Worm (Caenorhabditis elegans) whole organism, late embryonic: ENCODE data around the gene ZK1290.13.

Experiments used
- C08G9.2 ChIP-seq: sonication (generic microtip); optimal IDR thresholded peaks from 2 replicates; lab custom pipeline; 2016; ENCODE audit warnings: mild to moderate bottlenecking, missing genetic modification characterization, moderate library complexity, missing compliant biosample characterization
- F13H6.1 ChIP-seq: sonication (generic microtip); optimal IDR thresholded peaks from 2 replicates; lab custom pipeline; 2016; ENCODE audit warnings: missing genetic modification characterization, missing compliant biosample characterization
- K02D7.2 ChIP-seq: sonication (generic microtip); optimal IDR thresholded peaks from 2 replicates; lab custom pipeline; 2017; ENCODE audit warnings: mild to moderate bottlenecking, missing genetic modification characterization, missing compliant biosample characterization
- T23F11.4 ChIP-seq: fragments of 200-800 bp; sonication (Bioruptor generic); optimal IDR thresholded peaks from 2 replicates; lab custom pipeline; 2018; ENCODE audit warnings: mild to moderate bottlenecking, missing genetic modification characterization, missing compliant biosample characterization
- Y22D7AL.16 ChIP-seq: sonication (generic microtip); optimal IDR thresholded peaks from 2 replicates; lab custom pipeline; 2016; ENCODE audit warnings: missing genetic modification characterization, missing compliant biosample characterization
- ahr-1 ChIP-seq: sonication (generic microtip); optimal IDR thresholded peaks from 2 replicates; lab custom pipeline; 2016; ENCODE audit warnings: missing genetic modification characterization, missing compliant biosample characterization
- ceh-14 ChIP-seq: sonication (generic microtip); optimal IDR thresholded peaks from 2 replicates; lab custom pipeline; 2016; ENCODE audit warnings: missing genotype, missing genetic modification characterization, missing compliant biosample characterization
- ceh-18 ChIP-seq: sonication (generic microtip); optimal IDR thresholded peaks from 2 replicates; lab custom pipeline; 2016; ENCODE audit warnings: missing genetic modification characterization, missing compliant biosample characterization
- ceh-19 ChIP-seq: fragments of 200-800 bp; sonication (Bioruptor generic); optimal IDR thresholded peaks from 2 replicates; lab custom pipeline; 2018; ENCODE audit warnings: mild to moderate bottlenecking, missing genetic modification characterization, missing compliant biosample characterization
- ceh-9 ChIP-seq: sonication (generic microtip); optimal IDR thresholded peaks from 2 replicates; lab custom pipeline; 2016; ENCODE audit warnings: mild to moderate bottlenecking, missing genetic modification characterization, inconsistent platforms, missing compliant biosample characterization
- dmd-4 ChIP-seq: sonication (generic microtip); optimal IDR thresholded peaks from 2 replicates; lab custom pipeline; 2016; ENCODE audit warnings: borderline replicate concordance, missing genetic modification characterization, missing compliant biosample characterization
- dve-1 ChIP-seq: sonication (generic microtip); optimal IDR thresholded peaks from 2 replicates; lab custom pipeline; 2017; ENCODE audit warnings: antibody characterized with exemption, mild to moderate bottlenecking, missing genetic modification characterization, missing compliant biosample characterization
- ets-4 ChIP-seq: sonication (generic microtip); optimal IDR thresholded peaks from 2 replicates; lab custom pipeline; 2016; ENCODE audit warnings: missing genetic modification characterization, missing compliant biosample characterization
- eyg-1 ChIP-seq: sonication (generic microtip); optimal IDR thresholded peaks from 2 replicates; lab custom pipeline; 2016; ENCODE audit warnings: missing genotype, missing genetic modification characterization, missing compliant biosample characterization
- fax-1 ChIP-seq: sonication (generic microtip); optimal IDR thresholded peaks from 2 replicates; lab custom pipeline; 2016; ENCODE audit warnings: missing genotype, missing genetic modification characterization, missing compliant biosample characterization
- fkh-10 ChIP-seq: fragments of 150-350 bp; optimal IDR thresholded peaks from 2 replicates; lab custom pipeline; 2014; ENCODE audit warnings: missing biosample characterization, missing genetic modification reagents, missing genetic modification characterization
- gmeb-2 ChIP-seq: sonication (generic microtip); optimal IDR thresholded peaks from 2 replicates; lab custom pipeline; 2016; ENCODE audit warnings: missing genetic modification characterization, inconsistent platforms, missing compliant biosample characterization
- hlh-6 ChIP-seq: sonication (generic microtip); optimal IDR thresholded peaks from 2 replicates; lab custom pipeline; 2016; ENCODE audit warnings: missing genotype, missing genetic modification characterization, missing compliant biosample characterization
- lim-6 ChIP-seq: sonication (generic microtip); optimal IDR thresholded peaks from 2 replicates; lab custom pipeline; 2016; ENCODE audit warnings: missing genetic modification characterization, missing compliant biosample characterization
- lin-11 ChIP-seq: fragments of 200-800 bp; sonication (Bioruptor generic); optimal IDR thresholded peaks from 2 replicates; lab custom pipeline; 2018; ENCODE audit warnings: mild to moderate bottlenecking, missing genetic modification characterization, missing compliant biosample characterization
- nhr-232 ChIP-seq: sonication (generic microtip); optimal IDR thresholded peaks from 2 replicates; lab custom pipeline; 2016; ENCODE audit warnings: missing genetic modification characterization, missing compliant biosample characterization
- odd-2 ChIP-seq: sonication (generic microtip); optimal IDR thresholded peaks from 2 replicates; lab custom pipeline; 2017; ENCODE audit warnings: antibody characterized with exemption, mild to moderate bottlenecking, missing genetic modification characterization, missing compliant biosample characterization
- pag-3 ChIP-seq: sonication (generic microtip); optimal IDR thresholded peaks from 2 replicates; lab custom pipeline; 2016; ENCODE audit warnings: missing compliant biosample characterization, missing genetic modification characterization, borderline replicate concordance
- pat-9 ChIP-seq: fragments of 200-800 bp; sonication (Bioruptor generic); optimal IDR thresholded peaks from 2 replicates; lab custom pipeline; 2018; ENCODE audit warnings: mild to moderate bottlenecking, missing genetic modification characterization, moderate library complexity, missing compliant biosample characterization
- pax-1 ChIP-seq: fragments of 150-350 bp; optimal IDR thresholded peaks from 2 replicates; lab custom pipeline; 2014; ENCODE audit warnings: missing biosample characterization, missing genetic modification characterization
- pha-2 ChIP-seq: sonication (generic microtip); optimal IDR thresholded peaks from 2 replicates; lab custom pipeline; 2017; ENCODE audit warnings: mild to moderate bottlenecking, missing genetic modification characterization, missing compliant biosample characterization
- pros-1 ChIP-seq: fragments of 150-350 bp; optimal IDR thresholded peaks from 2 replicates; lab custom pipeline; 2014; ENCODE audit warnings: missing biosample characterization, missing genetic modification reagents, missing genetic modification characterization
- sdc-2 ChIP-seq: sonication (generic microtip); optimal IDR thresholded peaks from 2 replicates; lab custom pipeline; 2016; ENCODE audit warnings: missing genotype, missing genetic modification characterization, missing compliant biosample characterization
- sox-2 ChIP-seq: fragments of 200-800 bp; sonication (Bioruptor generic); IDR thresholded peaks from 2 replicates; pipeline ENCODE4 v1.3.6; 2022; ENCODE audit warnings: missing genetic modification reagents, missing genetic modification characterization, missing compliant biosample characterization
- sox-4 ChIP-seq: sonication (generic microtip); optimal IDR thresholded peaks from 2 replicates; lab custom pipeline; 2017; ENCODE audit warnings: mild to moderate bottlenecking, missing genetic modification characterization, inconsistent platforms, missing compliant biosample characterization
- syd-9 ChIP-seq: sonication (generic microtip); optimal IDR thresholded peaks from 2 replicates; lab custom pipeline; 2016; ENCODE audit warnings: mild to moderate bottlenecking, missing genetic modification characterization, moderate library complexity, missing compliant biosample characterization
- tbx-2 ChIP-seq: sonication (generic microtip); optimal IDR thresholded peaks from 2 replicates; lab custom pipeline; 2016; ENCODE audit warnings: missing genetic modification characterization, missing compliant biosample characterization
- tbx-7 ChIP-seq: sonication (generic microtip); optimal IDR thresholded peaks from 2 replicates; lab custom pipeline; 2016; ENCODE audit warnings: missing genotype, missing genetic modification characterization, missing compliant biosample characterization
- ttx-3 ChIP-seq: sonication (generic microtip); optimal IDR thresholded peaks from 2 replicates; lab custom pipeline; 2016; ENCODE audit warnings: missing genetic modification reagents, missing genetic modification characterization, missing compliant biosample characterization
- unc-3 ChIP-seq, 2 experiments: fragments of 200-800 bp in 1 of 2; sonication (Bioruptor generic) in 1 of 2; sonication (generic microtip) in 1 of 2; conservative IDR thresholded peaks in 1 of 2; optimal IDR thresholded peaks in 1 of 2; 2 replicates each; pipeline versions ENCODE4 v1.3.6 to Lab custom; 2016 to 2022; ENCODE audit warnings: missing compliant biosample characterization in 2 of 2, missing genetic modification characterization in 2 of 2, missing genetic modification reagents in 1 of 2
- unc-42 ChIP-seq: sonication (generic microtip); optimal IDR thresholded peaks from 2 replicates; lab custom pipeline; 2016; ENCODE audit warnings: missing genotype, missing genetic modification characterization, missing compliant biosample characterization
- unc-86 ChIP-seq: sonication (generic microtip); optimal IDR thresholded peaks from 2 replicates; lab custom pipeline; 2016; ENCODE audit warnings: missing genetic modification characterization, missing compliant biosample characterization
- ztf-16 ChIP-seq: sonication (generic microtip); optimal IDR thresholded peaks from 2 replicates; lab custom pipeline; 2017; ENCODE audit warnings: missing genetic modification characterization, missing compliant biosample characterization

The ZK1290.13 gene

ce11 chrII:7545364-7545763, 10.6 kb downstream of the ZK1290.13 start:
- TF ChIP-seq fax-1 (no peak), unc-3 (GFP tag; conservative IDR thresholded peaks at IDR 0.05; lab: Robert Waterston, UW) (no peak), unc-3 (tag; optimal IDR thresholded peaks at IDR 0.05; lab: Kevin White, UChicago) (no peak), syd-9 (tag; lab: Kevin White, UChicago) (no peak), pat-9 (tag; lab: Kevin White, UChicago) (no peak), fkh-10 (GFP tag; lab: Kevin White, UChicago) (no peak), pag-3 (tag; lab: Kevin White, UChicago) (no peak), gmeb-2 (tag; lab: Kevin White, UChicago) (no peak), lin-11 (no peak), hlh-6 (tag; lab: Kevin White, UChicago) (no peak), eyg-1 (no peak), unc-86 (tag; lab: Kevin White, UChicago) (no peak), F13H6.1 (no peak), nhr-232 (no peak), pros-1 (tag; lab: Kevin White, UChicago) (no peak), sdc-2 (tag; lab: Kevin White, UChicago) (no peak), odd-2 (tag; lab: Kevin White, UChicago) (no peak), T23F11.4 (no peak), ceh-19 (GFP tag; lab: Kevin White, UChicago) (no peak)

ce11 chrII:7547269-7547668, 12.5 kb downstream of the ZK1290.13 start:
- no peak for TF ChIP-seq dve-1
- TF ChIP-seq fax-1, result no peak
- TF ChIP-seq K02D7.2, result no peak
- no peak for TF ChIP-seq ttx-3 (tag; lab: Kevin White, UChicago)
- TF ChIP-seq ets-4 (tag; lab: Kevin White, UChicago), result no peak
- TF ChIP-seq sox-4 (tag; lab: Kevin White, UChicago), result no peak
- TF ChIP-seq gmeb-2 (tag; lab: Kevin White, UChicago), result no peak
- TF ChIP-seq nhr-232, result no peak
- TF ChIP-seq tbx-2, result no peak
- TF ChIP-seq unc-42 (tag; lab: Kevin White, UChicago), result no peak
- TF ChIP-seq ztf-16, result no peak
- no peak for TF ChIP-seq sox-2 (GFP tag; lab: Robert Waterston, UW)
- no peak for TF ChIP-seq ceh-18 (tag; lab: Kevin White, UChicago)
- no peak for TF ChIP-seq pha-2 (tag; lab: Kevin White, UChicago)
- TF ChIP-seq C08G9.2 (tag; lab: Kevin White, UChicago), result no peak
- no peak for TF ChIP-seq pag-3 (tag; lab: Kevin White, UChicago)

DNA sequence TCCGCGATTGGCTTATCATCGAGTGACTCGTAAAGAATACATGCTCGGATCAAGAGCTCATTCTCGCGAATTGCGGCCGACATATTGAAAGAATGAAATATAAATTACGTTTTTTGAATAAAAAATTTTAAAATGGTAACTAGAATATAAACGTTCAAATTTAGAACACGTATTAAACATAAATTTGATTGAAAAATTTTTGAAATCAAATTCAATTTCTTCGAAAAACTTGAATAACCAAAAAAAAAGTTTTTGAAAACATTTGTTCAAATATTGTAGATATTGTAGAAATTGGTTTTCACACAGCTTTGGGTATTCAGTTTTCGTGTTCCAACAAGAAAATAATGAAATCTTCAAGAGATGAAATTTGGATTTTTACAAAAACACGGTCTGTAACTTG, 13.2 kb downstream of the ZK1290.13 start, which contains the start of gene fbxa-224:
TSS of gene fbxa-224 (minus strand) at position 101 of the 400 bp plus-strand sequence.
- TF ChIP-seq K02D7.2, result no peak
- no peak for TF ChIP-seq F13H6.1
- no peak for TF ChIP-seq ahr-1 (tag; lab: Kevin White, UChicago)

DNA sequence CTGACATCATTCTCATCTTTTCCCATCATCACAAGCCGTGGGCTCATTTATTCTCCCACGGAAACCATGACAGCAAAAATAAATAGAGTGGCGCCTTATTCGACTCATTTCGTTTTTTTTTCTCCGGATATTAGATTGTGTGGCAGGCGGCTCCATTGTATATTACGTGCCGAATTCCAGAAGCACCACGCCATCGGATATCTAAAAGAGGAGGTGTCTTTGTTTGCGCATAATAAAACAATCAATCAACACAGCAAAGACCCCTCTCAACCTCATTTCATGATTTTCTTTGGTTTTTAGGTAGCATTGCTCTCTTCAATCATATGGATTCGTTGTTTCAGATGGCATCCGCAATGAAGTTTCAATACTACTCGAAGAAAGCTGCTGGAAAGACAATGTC, 14.2 kb downstream of the ZK1290.13 start, which contains the start of gene tph-1:
TSS of gene tph-1 (plus strand) at position 301 of the 400 bp plus-strand sequence.
- TF ChIP-seq ceh-9 (tag; lab: Kevin White, UChicago) (no peak), tbx-7 (no peak), lim-6 (tag; lab: Kevin White, UChicago) (no peak)

ce11 chrII:7553806-7554205, 19.0 kb downstream of the ZK1290.13 start, which contains the start of gene ZK1290.10:
TSS of gene ZK1290.10 (minus strand) at chrII:7553906.
- TF ChIP-seq pag-3 (tag; lab: Kevin White, UChicago) (no peak), lim-6 (tag; lab: Kevin White, UChicago) (no peak), fax-1 (no peak), pax-1 (tag; lab: Kevin White, UChicago) (no peak), sox-4 (tag; lab: Kevin White, UChicago) (no peak), pros-1 (tag; lab: Kevin White, UChicago) (no peak), unc-3 (GFP tag; conservative IDR thresholded peaks at IDR 0.05; lab: Robert Waterston, UW) (no peak), unc-3 (tag; optimal IDR thresholded peaks at IDR 0.05; lab: Kevin White, UChicago) (no peak), ceh-19 (GFP tag; lab: Kevin White, UChicago) (no peak), ceh-14 (tag; lab: Kevin White, UChicago) (no peak), Y22D7AL.16 (tag; lab: Kevin White, UChicago) (no peak), hlh-6 (tag; lab: Kevin White, UChicago) (no peak), dmd-4 (tag; lab: Kevin White, UChicago) (no peak)
